Fruit fly (Drosophila melanogaster): ENCODE data around the gene CG43220.
A peak's percentile ranks its signal among the peaks of the same experiment; 100 is the strongest.

Gene CG43220

dm6 chr2L:17486264-17486663 is at the start of gene CG43220:
TSS of gene CG43220 (plus strand) at chr2L:17486564.
- TF ChIP-seq CG11762 (GFP tag; optimal IDR thresholded peaks at IDR 0.05; ENCODE audit: insufficient read depth) (no peak), Eip75B (GFP tag; optimal IDR thresholded peaks at IDR 0.05) (no peak), achi (GFP tag; optimal IDR thresholded peaks at IDR 0.05) (no peak), Gug (GFP tag; IDR thresholded peaks at IDR 0.05) (no peak), spab (GFP tag; optimal IDR thresholded peaks at IDR 0.05) (no peak), CG6808 (GFP tag; optimal IDR thresholded peaks at IDR 0.05) (no peak), CG8319 (GFP tag; optimal IDR thresholded peaks at IDR 0.05) (no peak), Ets21C (GFP tag; optimal IDR thresholded peaks at IDR 0.05) (no peak), Smox (GFP tag; optimal IDR thresholded peaks at IDR 0.05) (no peak), CG1621 (tag; optimal IDR thresholded peaks at IDR 0.05) (no peak), CG11902 (GFP tag; optimal IDR thresholded peaks at IDR 0.05) (no peak), CG31627 (GFP tag; optimal IDR thresholded peaks at IDR 0.05) (no peak)

- no peak for TF ChIP-seq eg (GFP tag; IDR thresholded peaks at IDR 0.05)
- TF ChIP-seq CG11902 (GFP tag; optimal IDR thresholded peaks at IDR 0.05), result no peak
- no peak for TF ChIP-seq svp (GFP tag)
- no peak for TF ChIP-seq salr (GFP tag; optimal IDR thresholded peaks at IDR 0.05)
- no peak for TF ChIP-seq achi (GFP tag; optimal IDR thresholded peaks at IDR 0.05)
- TF ChIP-seq CG1621 (tag; optimal IDR thresholded peaks at IDR 0.05), result no peak
- TF ChIP-seq lz (GFP tag; optimal IDR thresholded peaks at IDR 0.05), result no peak
- TF ChIP-seq Ets21C (GFP tag; optimal IDR thresholded peaks at IDR 0.05), result no peak
- no peak for TF ChIP-seq net (GFP tag; optimal IDR thresholded peaks at IDR 0.05)
- no peak for TF ChIP-seq ss (GFP tag; optimal IDR thresholded peaks at IDR 0.05)
- TF ChIP-seq Hr39 (GFP tag; optimal IDR thresholded peaks at IDR 0.05), result no peak
- TF ChIP-seq CG31627 (GFP tag; optimal IDR thresholded peaks at IDR 0.05), result no peak
- TF ChIP-seq CG6854 (GFP tag; optimal IDR thresholded peaks at IDR 0.05), result no peak
- no peak for TF ChIP-seq Eip75B (GFP tag; optimal IDR thresholded peaks at IDR 0.05)
- no peak for TF ChIP-seq CG8319 (GFP tag; optimal IDR thresholded peaks at IDR 0.05)
Measured at dm6 chr2L:17437594-17437993, 48.8 kb upstream of the CG43220 start.

- TF ChIP-seq lz (GFP tag; optimal IDR thresholded peaks at IDR 0.05) (no peak), CG6276 (GFP tag; optimal IDR thresholded peaks at IDR 0.05) (no peak), CG1621 (tag; optimal IDR thresholded peaks at IDR 0.05) (no peak), CG15336 (GFP tag; IDR thresholded peaks at IDR 0.05) (no peak), CG31627 (GFP tag; optimal IDR thresholded peaks at IDR 0.05) (no peak), Smox (GFP tag; optimal IDR thresholded peaks at IDR 0.05) (no peak), Eip93F (GFP tag; optimal IDR thresholded peaks at IDR 0.05) (no peak), Hr38 (GFP tag; optimal IDR thresholded peaks at IDR 0.05) (no peak), CG6808 (GFP tag; optimal IDR thresholded peaks at IDR 0.05) (no peak), dsx (GFP tag; optimal IDR thresholded peaks at IDR 0.05; ENCODE audit: poor library complexity, severe bottlenecking) (no peak), pdm3 (GFP tag; optimal IDR thresholded peaks at IDR 0.05) (no peak), net (GFP tag; optimal IDR thresholded peaks at IDR 0.05) (no peak), CG8319 (GFP tag; optimal IDR thresholded peaks at IDR 0.05) (no peak), esn (GFP tag; optimal IDR thresholded peaks at IDR 0.05) (no peak), Eip75B (GFP tag; optimal IDR thresholded peaks at IDR 0.05) (no peak)
Measured at dm6 chr2L:17447071-17447470, 39.3 kb upstream of the CG43220 start.

dm6 chr2L:17448435-17448834 is 37.9 kb upstream of the CG43220 start:
- TF ChIP-seq CG15336 (GFP tag; IDR thresholded peaks at IDR 0.05) (0 out of 2 replicates have a peak, but pooled peaks have one; percentile 9), fkh (GFP tag; optimal IDR thresholded peaks at IDR 0.05) (peak; percentile 74), CG10631 (GFP tag; optimal IDR thresholded peaks at IDR 0.05) (no peak), vri (GFP tag; optimal IDR thresholded peaks at IDR 0.05) (peak; percentile 30)

- peak; percentile 12 for TF ChIP-seq CG7368 (GFP tag; optimal IDR thresholded peaks at IDR 0.05)
- TF ChIP-seq cyc (GFP tag; optimal IDR thresholded peaks at IDR 0.05), result peak; percentile 37
- TF ChIP-seq CG32006 (GFP tag; optimal IDR thresholded peaks at IDR 0.05), result peak; percentile 91
- peak; percentile 81 for TF ChIP-seq CG8119 (GFP tag; IDR thresholded peaks at IDR 0.05)
- peak; percentile 51 for TF ChIP-seq Met (GFP tag; optimal IDR thresholded peaks at IDR 0.05)
- TF ChIP-seq CG8632 (GFP tag; optimal IDR thresholded peaks at IDR 0.05), result peak; percentile 11
- peak; percentile 35 for TF ChIP-seq Hr39 (GFP tag; optimal IDR thresholded peaks at IDR 0.05)
- peak; percentile 41; the same call in 1 of the 2 replicates for TF ChIP-seq CG11294 (GFP tag; IDR thresholded peaks at IDR 0.05)
- TF ChIP-seq CG9139 (GFP tag; optimal IDR thresholded peaks at IDR 0.05), result peak; percentile 2
- TF ChIP-seq CG1621 (tag; optimal IDR thresholded peaks at IDR 0.05), result peak; percentile 58
- no peak for TF ChIP-seq Ets21C (GFP tag; optimal IDR thresholded peaks at IDR 0.05)
- peak; percentile 34 for TF ChIP-seq CG6792 (GFP tag; optimal IDR thresholded peaks at IDR 0.05)
- TF ChIP-seq Hr38 (GFP tag; optimal IDR thresholded peaks at IDR 0.05), result no peak
- TF ChIP-seq CG16779 (tag; optimal IDR thresholded peaks at IDR 0.05), result no peak
- peak; percentile 4 for TF ChIP-seq dsx (GFP tag; optimal IDR thresholded peaks at IDR 0.05; ENCODE audit: poor library complexity, severe bottlenecking)
- peak; percentile 20 for TF ChIP-seq Sox15 (GFP tag; optimal IDR thresholded peaks at IDR 0.05)
Measured at dm6 chr2L:17449608-17450504, 36.5 kb upstream of the CG43220 start, which contains the start of gene dl. TSS of gene dl (minus strand) at chr2L:17450364.

Measured in whole organism, prepupa.